Fruit fly (Drosophila melanogaster) whole organism, adult: ENCODE results near the gene CG34325.

Experiments used
- CG1620 ChIP-seq: fragments of 200-800 bp; sonication (Bioruptor generic); optimal IDR thresholded peaks from 2 replicates; lab custom pipeline; 2016; ENCODE audit warnings: missing biosample characterization, missing genetic modification characterization
- CG7045 ChIP-seq: fragments of 200-800 bp; sonication (Bioruptor generic); optimal IDR thresholded peaks from 2 replicates; lab custom pipeline; 2017; ENCODE audit warnings: missing biosample characterization, mild to moderate bottlenecking, missing genetic modification characterization
- Crg-1 ChIP-seq: fragments of 200-800 bp; sonication (Bioruptor generic); optimal IDR thresholded peaks from 2 replicates; lab custom pipeline; 2016; ENCODE audit warnings: missing biosample characterization, missing genetic modification characterization
- Mnt ChIP-seq: fragments of 200-800 bp; sonication (Bioruptor generic); optimal IDR thresholded peaks from 2 replicates; lab custom pipeline; 2016; ENCODE audit warnings: missing biosample characterization, mild to moderate bottlenecking, missing genetic modification characterization
- cnc ChIP-seq, 2 experiments: fragments of >200 bp; optimal IDR thresholded peaks; 2 replicates each; lab custom pipeline; 2017
- kay ChIP-seq: fragments of 200-800 bp; sonication (Bioruptor generic); peaks from one replicate; lab custom pipeline; 2016; ENCODE audit warnings: missing biosample characterization, missing genetic modification characterization, borderline replicate concordance
- tj ChIP-seq: fragments of 200-800 bp; sonication (Bioruptor generic); optimal IDR thresholded peaks from 3 replicates; lab custom pipeline; 2017; ENCODE audit warnings: missing biosample characterization, mild to moderate bottlenecking, missing genetic modification characterization, moderate library complexity

- TF ChIP-seq cnc (optimal IDR thresholded peaks at IDR 0.05; lab: Kevin White, UChicago) (no peak), Mnt (GFP tag; lab: Kevin White, UChicago) (no peak), kay (GFP tag; lab: Kevin White, UChicago) (no peak), CG7045 (GFP tag; lab: Kevin White, UChicago) (no peak), tj (no peak), Crg-1 (GFP tag; lab: Kevin White, UChicago) (no peak), CG1620 (GFP tag; lab: Kevin White, UChicago) (no peak)
Measured at dm6 chrX:16734647-16735046, 13.4 kb upstream of the CG34325 start, which contains the start of gene TwdlY.
